Worm (Caenorhabditis elegans) whole organism, young adult: ENCODE data around the gene K09C8.2.

Experiments
- B0019.2 ChIP-seq: fragments of 200-800 bp; sonication (Bioruptor generic); conservative IDR thresholded peaks from 2 replicates; pipeline ENCODE4 v1.3.6; 2022; ENCODE audit warnings: missing genetic modification reagents, missing genetic modification characterization, missing compliant biosample characterization
- B0035.1 ChIP-seq: sonication (generic microtip); optimal IDR thresholded peaks from 2 replicates; lab custom pipeline; 2016; ENCODE audit warnings: missing genetic modification characterization, mild to moderate bottlenecking, missing compliant biosample characterization, missing genotype, missing genetic modification reagents
- F52B5.7 ChIP-seq: sonication (generic microtip); optimal IDR thresholded peaks from 2 replicates; lab custom pipeline; 2016; ENCODE audit warnings: mild to moderate bottlenecking, missing genetic modification characterization, missing compliant biosample characterization
- F55B11.4 ChIP-seq: sonication (generic microtip); optimal IDR thresholded peaks from 2 replicates; lab custom pipeline; 2016; ENCODE audit warnings: missing compliant biosample characterization, missing genetic modification characterization, borderline replicate concordance; ENCODE audit not compliant: insufficient read depth
- Y53F4B.3 ChIP-seq: fragments of 200-800 bp; sonication (Bioruptor generic); IDR thresholded peaks from 2 replicates; pipeline ENCODE4 v1.3.6; 2022; ENCODE audit warnings: missing genetic modification reagents, missing genetic modification characterization, missing compliant biosample characterization
- Y53G8AR.9 ChIP-seq: fragments of 200-800 bp; sonication (Bioruptor generic); conservative IDR thresholded peaks from 2 replicates; pipeline ENCODE4 v1.3.6; 2022; ENCODE audit warnings: missing genetic modification reagents, missing genetic modification characterization, missing compliant biosample characterization
- Y67H2A.10 ChIP-seq: fragments of 200-800 bp; sonication (Bioruptor generic); conservative IDR thresholded peaks from 2 replicates; pipeline ENCODE4 v1.3.6; 2022; ENCODE audit warnings: missing genetic modification reagents, missing genetic modification characterization, missing compliant biosample characterization
- ama-1 ChIP-seq, 3 experiments: fragments of 150-350 bp in 1 of 3; sonication (generic microtip) in 2 of 3; optimal IDR thresholded peaks; 2 replicates each; lab custom pipeline; 2014 to 2018; ENCODE audit warnings: missing biosample characterization in 2 of 3, missing genetic modification characterization in 2 of 3, missing genetic modification reagents in 2 of 3
- atf-7 ChIP-seq: sonication (generic microtip); optimal IDR thresholded peaks from 2 replicates; lab custom pipeline; 2017; ENCODE audit warnings: mild to moderate bottlenecking, missing genetic modification characterization, missing compliant biosample characterization
- athp-1 ChIP-seq: sonication (generic microtip); optimal IDR thresholded peaks from 2 replicates; lab custom pipeline; 2017; ENCODE audit warnings: mild to moderate bottlenecking, missing genetic modification characterization, missing compliant biosample characterization
- attf-5 ChIP-seq: fragments of 200-800 bp; sonication (Bioruptor generic); optimal IDR thresholded peaks from 2 replicates; lab custom pipeline; 2018; ENCODE audit warnings: mild to moderate bottlenecking, missing genetic modification characterization, missing compliant biosample characterization
- cebp-1 ChIP-seq, 2 experiments: fragments of 200-800 bp in 1 of 2; sonication (Bioruptor generic) in 1 of 2; sonication (generic microtip) in 1 of 2; IDR thresholded peaks in 1 of 2; optimal IDR thresholded peaks in 1 of 2; 2 replicates each; pipeline versions ENCODE4 v1.3.6 to Lab custom; 2017 to 2022; ENCODE audit warnings: missing compliant biosample characterization in 2 of 2, missing genetic modification characterization in 2 of 2, mild to moderate bottlenecking in 1 of 2, missing genetic modification reagents in 1 of 2, moderate library complexity in 1 of 2
- cebp-2 ChIP-seq: fragments of 200-800 bp; sonication (Bioruptor generic); IDR thresholded peaks from 2 replicates; pipeline ENCODE4 v1.3.6; 2022; ENCODE audit warnings: missing genetic modification characterization, missing compliant biosample characterization
- ceh-58 ChIP-seq: fragments of 200-800 bp; sonication (Bioruptor generic); IDR thresholded peaks from 2 replicates; pipeline ENCODE4 v1.3.6; 2022; ENCODE audit warnings: missing genetic modification characterization, missing compliant biosample characterization
- chd-7 ChIP-seq: sonication (generic microtip); optimal IDR thresholded peaks from 2 replicates; lab custom pipeline; 2016; ENCODE audit warnings: mild to moderate bottlenecking, missing genetic modification characterization, moderate library complexity, missing compliant biosample characterization
- egl-44 ChIP-seq: fragments of 200-800 bp; sonication (Bioruptor generic); IDR thresholded peaks from 2 replicates; pipeline ENCODE4 v1.3.6; 2022; ENCODE audit warnings: missing genetic modification reagents, missing genetic modification characterization, missing compliant biosample characterization
- gei-17 ChIP-seq: fragments of 200-800 bp; sonication (Bioruptor generic); optimal IDR thresholded peaks from 2 replicates; lab custom pipeline; 2018; ENCODE audit warnings: mild to moderate bottlenecking, missing genetic modification characterization, missing compliant biosample characterization
- hlh-26 ChIP-seq: fragments of 200-800 bp; sonication (Bioruptor generic); conservative IDR thresholded peaks from 2 replicates; pipeline ENCODE4 v1.3.6; 2022; ENCODE audit warnings: missing genetic modification reagents, missing genetic modification characterization, missing compliant biosample characterization
- hsf-1 ChIP-seq: fragments of 200-800 bp; sonication (Bioruptor generic); IDR thresholded peaks from 2 replicates; pipeline ENCODE4 v1.3.6; 2022; ENCODE audit warnings: missing genetic modification reagents, missing genetic modification characterization, missing compliant biosample characterization
- lin-54 ChIP-seq: fragments of 200-800 bp; sonication (Bioruptor generic); optimal IDR thresholded peaks from 2 replicates; lab custom pipeline; 2018; ENCODE audit warnings: mild to moderate bottlenecking, missing genetic modification characterization, missing compliant biosample characterization
- nfyb-1 ChIP-seq: fragments of 200-800 bp; sonication (Bioruptor generic); IDR thresholded peaks from 2 replicates; pipeline ENCODE4 v1.3.6; 2022; ENCODE audit warnings: missing genetic modification reagents, missing genetic modification characterization, missing compliant biosample characterization
- nhr-80 ChIP-seq: sonication (generic microtip); optimal IDR thresholded peaks from 2 replicates; lab custom pipeline; 2016; ENCODE audit warnings: missing genetic modification characterization, missing compliant biosample characterization
- pbrm-1 ChIP-seq: fragments of 200-800 bp; sonication (Bioruptor generic); IDR thresholded peaks from 2 replicates; pipeline ENCODE4 v1.3.6; 2022; ENCODE audit warnings: missing genetic modification reagents, missing genetic modification characterization, missing compliant biosample characterization
- pha-4 ChIP-seq: fragments of 150-350 bp; sonication (generic microtip); optimal IDR thresholded peaks from 2 replicates; lab custom pipeline; 2014; ENCODE audit warnings: missing biosample characterization, missing genetic modification reagents, missing genetic modification characterization
- repo-1 ChIP-seq: sonication (generic microtip); optimal IDR thresholded peaks from 2 replicates; lab custom pipeline; 2017; ENCODE audit warnings: mild to moderate bottlenecking, missing genetic modification characterization, missing compliant biosample characterization
- snpc-1.3 ChIP-seq: sonication (generic microtip); optimal IDR thresholded peaks from 2 replicates; lab custom pipeline; 2017; ENCODE audit warnings: missing genetic modification characterization, mild to moderate bottlenecking, missing compliant biosample characterization, antibody characterized with exemption, moderate library complexity, missing genotype, missing genetic modification reagents; ENCODE audit not compliant: insufficient read depth
- sptf-2 ChIP-seq: fragments of 200-800 bp; sonication (Bioruptor generic); optimal IDR thresholded peaks from 2 replicates; lab custom pipeline; 2018; ENCODE audit warnings: mild to moderate bottlenecking, missing genetic modification characterization, missing compliant biosample characterization
- unc-130 ChIP-seq: sonication (generic microtip); optimal IDR thresholded peaks from 2 replicates; lab custom pipeline; 2016; ENCODE audit warnings: missing genetic modification reagents, missing genetic modification characterization, missing compliant biosample characterization
- unc-62 ChIP-seq: fragments of 150-350 bp; optimal IDR thresholded peaks from 2 replicates; lab custom pipeline; 2014; ENCODE audit warnings: missing biosample characterization, missing genetic modification reagents, missing genetic modification characterization
- ztf-18 ChIP-seq: sonication (generic microtip); optimal IDR thresholded peaks from 2 replicates; lab custom pipeline; 2016; ENCODE audit warnings: missing genotype, mild to moderate bottlenecking, missing genetic modification characterization, missing compliant biosample characterization
- ztf-3 ChIP-seq: fragments of 200-800 bp; sonication (Bioruptor generic); optimal IDR thresholded peaks from 2 replicates; lab custom pipeline; 2018; ENCODE audit warnings: mild to moderate bottlenecking, missing genetic modification characterization, missing compliant biosample characterization
- ztf-6 ChIP-seq: fragments of 200-800 bp; sonication (Bioruptor generic); IDR thresholded peaks from 2 replicates; pipeline ENCODE4 v1.3.6; 2022; ENCODE audit warnings: missing genetic modification reagents, missing genetic modification characterization, missing compliant biosample characterization

K09C8.2 gene

ce11 chrX:10927136-10927535 lies 32.1 kb upstream of the K09C8.2 start:
- TF ChIP-seq sptf-2 (GFP tag; lab: Kevin White, UChicago), result no peak
- no peak for TF ChIP-seq snpc-1.3
- no peak for TF ChIP-seq B0035.1 (tag; lab: Kevin White, UChicago)
- no peak for TF ChIP-seq F55B11.4
- no peak for TF ChIP-seq ama-1 (optimal IDR thresholded peaks at IDR 0.05; lab: Kevin White, UChicago)
- TF ChIP-seq ama-1 (GFP tag; optimal IDR thresholded peaks at IDR 0.05; lab: Kevin White, UChicago), result no peak
- TF ChIP-seq unc-62 (GFP tag; lab: Kevin White, UChicago), result no peak
- TF ChIP-seq attf-5 (GFP tag; lab: Kevin White, UChicago), result no peak
- no peak for TF ChIP-seq Y53G8AR.9 (GFP tag; lab: Robert Waterston, UW)
- no peak for TF ChIP-seq F52B5.7 (tag; lab: Kevin White, UChicago)
- TF ChIP-seq ztf-3 (GFP tag; lab: Kevin White, UChicago), result no peak
- TF ChIP-seq ztf-18 (tag; lab: Kevin White, UChicago), result no peak
- TF ChIP-seq cebp-1 (GFP tag; IDR thresholded peaks at IDR 0.05; lab: Robert Waterston, UW), result no peak
- no peak for TF ChIP-seq cebp-1 (tag; optimal IDR thresholded peaks at IDR 0.05; lab: Kevin White, UChicago)
- no peak for TF ChIP-seq Y53F4B.3
- no peak for TF ChIP-seq unc-130 (GFP tag; lab: Kevin White, UChicago)
- no peak for TF ChIP-seq gei-17 (GFP tag; lab: Kevin White, UChicago)
- TF ChIP-seq cebp-2 (GFP tag; lab: Robert Waterston, UW), result no peak
- TF ChIP-seq, all 124 proteins: peak for 0

ce11 chrX:10928948-10929563 lies 30.2 kb upstream of the K09C8.2 start, which contains the start of gene dgn-1:
TSS of gene dgn-1 (minus strand) at chrX:10928998.
- no peak for TF ChIP-seq nfyb-1
- TF ChIP-seq nhr-80 (tag; lab: Kevin White, UChicago), result peak; percentile 56
- no peak for TF ChIP-seq repo-1

- TF ChIP-seq pha-4 (tag; lab: Kevin White, UChicago) (no peak), pbrm-1 (GFP tag; lab: Robert Waterston, UW) (no peak), chd-7 (tag; lab: Kevin White, UChicago) (no peak)
These were observed 27.1 kb upstream of the K09C8.2 start for ce11 chrX:10932087-10932486.

- TF ChIP-seq athp-1 (tag; lab: Kevin White, UChicago) (no peak), hsf-1 (GFP tag; lab: Robert Waterston, UW) (no peak), ztf-6 (no peak), Y53F4B.3 (no peak), ceh-58 (GFP tag; lab: Robert Waterston, UW) (no peak), egl-44 (GFP tag; lab: Robert Waterston, UW) (no peak), atf-7 (tag; lab: Kevin White, UChicago) (no peak), B0019.2 (GFP tag; lab: Robert Waterston, UW) (no peak), ztf-18 (tag; lab: Kevin White, UChicago) (no peak)
- TF ChIP-seq, all 124 proteins: peak for 0
These were observed 25.8 kb upstream of the K09C8.2 start for ce11 chrX:10933308-10934014.

ce11 chrX:10941255-10941654 lies 18.0 kb upstream of the K09C8.2 start, which contains the start of gene pho-7:
TSS of gene pho-7 (minus strand) at chrX:10941355.
- TF ChIP-seq lin-54, result no peak
- TF ChIP-seq Y67H2A.10 (GFP tag; lab: Robert Waterston, UW), result no peak
- TF ChIP-seq hlh-26, result no peak
